Worm (Caenorhabditis elegans) whole organism, young adult: ENCODE measurements around the gene pes-9.

Source experiments
- F10E7.11 ChIP-seq: sonication (generic microtip); optimal IDR thresholded peaks from 2 replicates; lab custom pipeline; 2017; ENCODE audit warnings: mild to moderate bottlenecking, missing genetic modification characterization, moderate library complexity, missing compliant biosample characterization
- F23B12.7 ChIP-seq: sonication (generic microtip); optimal IDR thresholded peaks from 2 replicates; lab custom pipeline; 2017; ENCODE audit warnings: missing genetic modification characterization, mild to moderate bottlenecking, missing compliant biosample characterization, antibody characterized with exemption, moderate library complexity; ENCODE audit not compliant: insufficient read depth
- F33H1.4 ChIP-seq: fragments of 200-800 bp; sonication (Bioruptor generic); IDR thresholded peaks from 2 replicates; pipeline ENCODE4 v1.3.6; 2022; ENCODE audit warnings: missing genetic modification reagents, missing genetic modification characterization, missing compliant biosample characterization
- F37B4.10 ChIP-seq: fragments of 200-800 bp; sonication (Bioruptor generic); IDR thresholded peaks from 2 replicates; pipeline ENCODE4 v1.3.6; 2022; ENCODE audit warnings: missing genetic modification characterization, missing compliant biosample characterization
- F57C9.4 ChIP-seq: sonication (generic microtip); optimal IDR thresholded peaks from 2 replicates; lab custom pipeline; 2017; ENCODE audit warnings: mild to moderate bottlenecking, missing genetic modification characterization, missing compliant biosample characterization
- T07F8.4 ChIP-seq: sonication (generic microtip); optimal IDR thresholded peaks from 2 replicates; lab custom pipeline; 2016; ENCODE audit warnings: mild to moderate bottlenecking, missing genetic modification characterization, moderate library complexity, missing compliant biosample characterization
- Y53F4B.3 ChIP-seq: fragments of 200-800 bp; sonication (Bioruptor generic); IDR thresholded peaks from 2 replicates; pipeline ENCODE4 v1.3.6; 2022; ENCODE audit warnings: missing genetic modification reagents, missing genetic modification characterization, missing compliant biosample characterization
- Y56A3A.18 ChIP-seq: fragments of 200-800 bp; sonication (Bioruptor generic); IDR thresholded peaks from 2 replicates; pipeline ENCODE4 v1.3.6; 2022; ENCODE audit warnings: missing genetic modification reagents, missing genetic modification characterization, missing compliant biosample characterization
- Y95B8A.8 ChIP-seq: fragments of 200-800 bp; sonication (Bioruptor generic); IDR thresholded peaks from 2 replicates; pipeline ENCODE4 v1.3.6; 2022; ENCODE audit warnings: missing genetic modification reagents, missing genetic modification characterization, missing compliant biosample characterization
- ZK185.1 ChIP-seq: sonication (generic microtip); optimal IDR thresholded peaks from 2 replicates; lab custom pipeline; 2016; ENCODE audit warnings: mild to moderate bottlenecking, missing genetic modification characterization, missing compliant biosample characterization; ENCODE audit not compliant: poor library complexity, severe bottlenecking
- attf-6 ChIP-seq: fragments of 200-800 bp; sonication (Bioruptor generic); IDR thresholded peaks from 2 replicates; pipeline ENCODE4 v1.3.6; 2022; ENCODE audit warnings: missing genetic modification reagents, missing genetic modification characterization, missing compliant biosample characterization
- cebp-2 ChIP-seq: fragments of 200-800 bp; sonication (Bioruptor generic); IDR thresholded peaks from 2 replicates; pipeline ENCODE4 v1.3.6; 2022; ENCODE audit warnings: missing genetic modification characterization, missing compliant biosample characterization
- ceh-91 ChIP-seq: fragments of 200-800 bp; sonication (Bioruptor generic); IDR thresholded peaks from 2 replicates; pipeline ENCODE4 v1.3.6; 2022; ENCODE audit warnings: missing genetic modification reagents, missing genetic modification characterization, missing compliant biosample characterization
- dox-1 ChIP-seq: fragments of 200-800 bp; sonication (Bioruptor generic); IDR thresholded peaks from 2 replicates; pipeline ENCODE4 v1.3.6; 2022; ENCODE audit warnings: missing genetic modification reagents, missing genetic modification characterization, missing compliant biosample characterization
- dpl-1 ChIP-seq: fragments of 150-350 bp; optimal IDR thresholded peaks from 2 replicates; lab custom pipeline; 2014; ENCODE audit warnings: missing biosample characterization, missing genetic modification reagents, missing genetic modification characterization
- efl-1 ChIP-seq: fragments of 150-350 bp; optimal IDR thresholded peaks from 2 replicates; lab custom pipeline; 2014; ENCODE audit warnings: missing biosample characterization, missing genetic modification reagents, missing genetic modification characterization
- egl-44 ChIP-seq: fragments of 200-800 bp; sonication (Bioruptor generic); IDR thresholded peaks from 2 replicates; pipeline ENCODE4 v1.3.6; 2022; ENCODE audit warnings: missing genetic modification reagents, missing genetic modification characterization, missing compliant biosample characterization
- ets-4 ChIP-seq: fragments of 200-800 bp; sonication (Bioruptor generic); optimal IDR thresholded peaks from 2 replicates; lab custom pipeline; 2018; ENCODE audit warnings: mild to moderate bottlenecking, missing genetic modification characterization, missing compliant biosample characterization
- hlh-12 ChIP-seq: sonication (generic microtip); optimal IDR thresholded peaks from 2 replicates; lab custom pipeline; 2016; ENCODE audit warnings: missing genetic modification characterization, missing compliant biosample characterization
- hmg-1.2 ChIP-seq: fragments of 200-800 bp; sonication (Bioruptor generic); IDR thresholded peaks from 2 replicates; pipeline ENCODE4 v1.3.6; 2022; ENCODE audit warnings: missing genetic modification reagents, missing genetic modification characterization, missing compliant biosample characterization
- hrde-1 ChIP-seq: sonication (generic microtip); optimal IDR thresholded peaks from 2 replicates; lab custom pipeline; 2016; ENCODE audit warnings: missing genetic modification characterization, mild to moderate bottlenecking, missing compliant biosample characterization, moderate library complexity, missing genotype, missing genetic modification reagents, borderline replicate concordance
- lin-54 ChIP-seq: fragments of 200-800 bp; sonication (Bioruptor generic); optimal IDR thresholded peaks from 2 replicates; lab custom pipeline; 2018; ENCODE audit warnings: mild to moderate bottlenecking, missing genetic modification characterization, missing compliant biosample characterization
- lsl-1 ChIP-seq: fragments of 200-800 bp; sonication (Bioruptor generic); optimal IDR thresholded peaks from 2 replicates; lab custom pipeline; 2018; ENCODE audit warnings: mild to moderate bottlenecking, missing genetic modification characterization, moderate library complexity, missing compliant biosample characterization
- madf-6 ChIP-seq: fragments of 200-800 bp; sonication (Bioruptor generic); IDR thresholded peaks from 2 replicates; pipeline ENCODE4 v1.3.6; 2022; ENCODE audit warnings: missing genetic modification reagents, missing genetic modification characterization, missing compliant biosample characterization
- madf-8 ChIP-seq: fragments of 200-800 bp; sonication (Bioruptor generic); conservative IDR thresholded peaks from 2 replicates; pipeline ENCODE4 v1.3.6; 2022; ENCODE audit warnings: missing genetic modification reagents, missing genetic modification characterization, missing compliant biosample characterization
- mel-28 ChIP-seq: sonication (generic microtip); optimal IDR thresholded peaks from 2 replicates; lab custom pipeline; 2016; ENCODE audit warnings: borderline replicate concordance, mild to moderate bottlenecking, missing genetic modification characterization, missing compliant biosample characterization
- nhr-179 ChIP-seq: sonication (generic microtip); optimal IDR thresholded peaks from 2 replicates; lab custom pipeline; 2016; ENCODE audit warnings: mild to moderate bottlenecking, missing genetic modification characterization, missing compliant biosample characterization
- nhr-27 ChIP-seq: fragments of 200-800 bp; sonication (Bioruptor generic); optimal IDR thresholded peaks from 2 replicates; lab custom pipeline; 2018; ENCODE audit warnings: mild to moderate bottlenecking, missing genetic modification characterization, moderate library complexity, missing compliant biosample characterization
- rpc-1 ChIP-seq, 2 experiments: fragments of 150-350 bp in 1 of 2; sonication (generic microtip) in 1 of 2; optimal IDR thresholded peaks; 2 replicates each; lab custom pipeline; 2014 to 2018; ENCODE audit warnings: missing biosample characterization in 1 of 2, missing genetic modification characterization in 1 of 2, missing genetic modification reagents in 1 of 2, missing genotype in 1 of 2
- snpc-1.3 ChIP-seq: sonication (generic microtip); optimal IDR thresholded peaks from 2 replicates; lab custom pipeline; 2017; ENCODE audit warnings: missing genetic modification characterization, mild to moderate bottlenecking, missing compliant biosample characterization, antibody characterized with exemption, moderate library complexity, missing genotype, missing genetic modification reagents; ENCODE audit not compliant: insufficient read depth
- snpc-4 ChIP-seq, 5 experiments: fragments of 150-350 bp in 1 of 5; sonication (generic microtip) in 4 of 5; optimal IDR thresholded peaks; 2 replicates each; lab custom pipeline; 2014 to 2018; ENCODE audit warnings: missing genetic modification characterization in 5 of 5, missing biosample characterization in 3 of 5, antibody characterized with exemption in 2 of 5, mild to moderate bottlenecking in 2 of 5, missing compliant biosample characterization in 2 of 5, missing genotype in 2 of 5, moderate library complexity in 2 of 5, missing genetic modification reagents in 1 of 5
- tbx-9 ChIP-seq: sonication (generic microtip); optimal IDR thresholded peaks from 2 replicates; lab custom pipeline; 2016; ENCODE audit warnings: borderline replicate concordance, missing genetic modification characterization, inconsistent platforms, missing compliant biosample characterization
- xnd-1 ChIP-seq: sonication (generic microtip); optimal IDR thresholded peaks from 2 replicates; lab custom pipeline; 2016; ENCODE audit warnings: missing genotype, missing genetic modification reagents, missing genetic modification characterization, missing compliant biosample characterization
- ztf-18 ChIP-seq: sonication (generic microtip); optimal IDR thresholded peaks from 2 replicates; lab custom pipeline; 2016; ENCODE audit warnings: missing genotype, mild to moderate bottlenecking, missing genetic modification characterization, missing compliant biosample characterization

The pes-9 gene

ce11 chrV:14645817-14646789, 49.3 kb upstream of the pes-9 start, which contains the start of the genes rfc-1 and pmp-3 (continued):
- no peak for TF ChIP-seq ZK185.1 (tag; lab: Kevin White, UChicago)
- TF ChIP-seq F57C9.4 (tag; lab: Kevin White, UChicago): no peak
- TF ChIP-seq mel-28 (tag; lab: Kevin White, UChicago): no peak
- TF ChIP-seq hlh-12 (tag; lab: Kevin White, UChicago): no peak
- TF ChIP-seq F23B12.7 (tag; lab: Kevin White, UChicago): peak; percentile 61
- TF ChIP-seq snpc-1.3: peak; percentile 58
- TF ChIP-seq lsl-1 (GFP tag; lab: Kevin White, UChicago): peak; percentile 87
- no peak for TF ChIP-seq ztf-18 (tag; lab: Kevin White, UChicago)
- TF ChIP-seq ets-4 (GFP tag; lab: Kevin White, UChicago): no peak
- TF ChIP-seq F33H1.4: peak; percentile 88
- no peak for TF ChIP-seq F37B4.10 (GFP tag; lab: Robert Waterston, UW)
- no peak for TF ChIP-seq T07F8.4
- TF ChIP-seq nhr-27 (tag; lab: Kevin White, UChicago): no peak
- peak; percentile 78 for TF ChIP-seq madf-8
- no peak for TF ChIP-seq Y95B8A.8
- no peak for TF ChIP-seq attf-6 (GFP tag; lab: Robert Waterston, UW)
- peak; percentile 23; the same call in 1 of the 2 replicates for TF ChIP-seq dox-1
- TF ChIP-seq egl-44 (GFP tag; lab: Robert Waterston, UW): no peak
- TF ChIP-seq Y53F4B.3 (GFP tag; lab: Robert Waterston, UW): no peak
- TF ChIP-seq cebp-2 (GFP tag; lab: Robert Waterston, UW): no peak
- TF ChIP-seq lin-54 (GFP tag; lab: Kevin White, UChicago): peak; percentile 75
- peak; percentile 74 for TF ChIP-seq dpl-1 (GFP tag; lab: Kevin White, UChicago)
- TF ChIP-seq snpc-4 (GFP tag; optimal IDR thresholded peaks at IDR 0.05; lab: Kevin White, UChicago): no peak
- TF ChIP-seq snpc-4 (tag; optimal IDR thresholded peaks at IDR 0.05; lab: Kevin White, UChicago): peak in 3 of 4 experiments; percentile 41 to 59 (median 44)
- no peak for TF ChIP-seq nhr-179 (tag; lab: Kevin White, UChicago)
- TF ChIP-seq hrde-1: no peak
- TF ChIP-seq F10E7.11 (tag; lab: Kevin White, UChicago): no peak
- TF ChIP-seq rpc-1 (optimal IDR thresholded peaks at IDR 0.05; lab: Kevin White, UChicago): no peak
- TF ChIP-seq rpc-1 (tag; optimal IDR thresholded peaks at IDR 0.05; lab: Kevin White, UChicago): peak; percentile 6

ce11 chrV:14642016-14642415, 45.2 kb upstream of the pes-9 start:
- TF ChIP-seq xnd-1 (tag; lab: Kevin White, UChicago): peak; percentile 21
- TF ChIP-seq hmg-1.2: 0 out of 2 replicates have a peak, but pooled peaks have one; percentile 17
- TF ChIP-seq efl-1: peak; percentile 45
- TF ChIP-seq ceh-91 (GFP tag; lab: Robert Waterston, UW): no peak
- peak; percentile 54; the same call in 1 of the 2 replicates for TF ChIP-seq madf-8
- no peak for TF ChIP-seq tbx-9 (tag; lab: Kevin White, UChicago)
- peak; percentile 78 for TF ChIP-seq madf-6 (GFP tag; lab: Robert Waterston, UW)
- TF ChIP-seq F33H1.4: 0 out of 2 replicates have a peak, but pooled peaks have one; percentile 28
- TF ChIP-seq Y56A3A.18: no peak
